Fruit fly (Drosophila melanogaster): Measurements from ENCODE around the gene CG5217.

The CG5217 gene

DNA sequence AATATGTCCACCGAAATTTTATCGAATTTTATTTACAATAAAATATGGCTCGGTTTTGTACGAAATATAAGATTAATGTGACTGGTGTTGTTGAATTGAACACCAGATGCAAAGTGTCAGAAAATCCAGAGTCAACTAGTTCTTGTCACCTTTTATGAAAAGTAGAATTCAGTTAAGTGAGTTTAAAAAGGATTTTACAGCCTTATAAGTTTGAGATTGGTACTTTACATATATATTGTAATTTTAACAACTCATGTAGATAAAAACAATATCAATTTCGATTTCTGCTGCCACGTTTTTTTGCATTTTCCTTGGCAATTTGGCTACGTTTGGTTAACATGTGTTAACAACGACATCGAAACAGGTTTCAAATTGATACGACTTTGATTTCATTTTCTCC, at the start of gene CG5217:
Gene CG5217, minus strand, starts transcription at position 101 of the 400 bp plus-strand sequence.
- TF ChIP-seq noc (tag; optimal IDR thresholded peaks at IDR 0.05): no peak

DNA sequence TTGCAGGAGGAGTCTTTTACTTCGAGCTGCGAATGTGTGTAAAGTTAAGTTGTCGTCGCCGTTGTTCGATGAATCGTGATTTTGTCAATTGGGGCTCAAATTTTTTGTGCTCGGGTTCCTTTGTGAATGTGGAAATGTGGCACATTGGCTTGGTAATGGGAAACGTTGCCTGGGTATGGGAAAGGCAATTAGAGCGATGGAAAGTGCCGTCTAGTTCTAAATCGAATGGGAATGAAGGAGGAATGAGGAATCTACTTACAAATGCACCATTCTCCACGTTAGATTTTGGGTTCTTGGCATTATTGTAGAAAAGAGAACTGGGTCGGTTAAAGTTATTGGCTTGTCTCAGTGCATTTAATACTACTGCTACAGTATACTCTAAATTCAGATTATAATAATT, 49.7 kb upstream of the CG5217 start, which contains the start of gene CG44174:
Gene CG44174, minus strand, starts transcription at position 101 of the 400 bp plus-strand sequence.
- TF ChIP-seq noc (tag; optimal IDR thresholded peaks at IDR 0.05): no peak

DNA sequence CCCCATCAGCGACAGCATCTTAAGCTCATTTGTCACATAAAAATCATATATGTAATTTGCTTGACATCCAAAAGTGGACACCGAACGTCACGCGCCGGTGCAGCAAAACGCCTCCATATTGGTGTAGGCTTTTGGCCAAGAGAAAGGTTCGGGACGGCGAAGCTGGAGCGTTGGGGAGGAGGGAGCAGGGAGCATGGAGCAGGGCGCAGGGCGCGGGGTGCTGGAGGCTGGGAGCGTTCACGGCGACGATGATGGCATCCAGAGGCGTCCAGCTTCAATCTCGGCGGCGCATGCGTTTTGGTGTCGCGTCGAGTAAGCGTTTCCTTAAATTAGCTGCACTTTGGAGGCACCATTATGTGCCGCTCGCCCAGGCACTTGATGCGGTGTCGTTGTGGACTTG, 45.9 kb upstream of the CG5217 start:
- TF ChIP-seq noc (tag; optimal IDR thresholded peaks at IDR 0.05): no peak

DNA sequence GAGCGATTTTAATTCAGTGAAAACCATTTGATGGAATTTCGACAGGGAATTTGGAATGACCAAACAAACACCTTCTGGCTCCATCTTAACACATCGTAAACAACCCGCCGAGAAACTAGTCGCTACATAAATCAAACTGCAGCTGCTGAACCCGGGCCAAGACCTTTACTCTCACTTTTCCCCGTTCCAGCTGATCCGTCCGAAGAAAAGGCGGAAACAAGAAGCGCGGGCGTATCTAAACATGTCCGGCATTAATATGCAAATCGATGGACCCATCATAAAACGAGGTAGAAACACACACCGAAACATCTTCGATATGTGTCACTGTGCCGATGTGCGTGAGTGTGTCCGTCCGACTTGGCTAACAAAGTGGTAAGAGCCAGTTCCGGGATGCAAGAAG, 45.0 kb upstream of the CG5217 start:
- no peak for TF ChIP-seq noc (tag; optimal IDR thresholded peaks at IDR 0.05)

DNA sequence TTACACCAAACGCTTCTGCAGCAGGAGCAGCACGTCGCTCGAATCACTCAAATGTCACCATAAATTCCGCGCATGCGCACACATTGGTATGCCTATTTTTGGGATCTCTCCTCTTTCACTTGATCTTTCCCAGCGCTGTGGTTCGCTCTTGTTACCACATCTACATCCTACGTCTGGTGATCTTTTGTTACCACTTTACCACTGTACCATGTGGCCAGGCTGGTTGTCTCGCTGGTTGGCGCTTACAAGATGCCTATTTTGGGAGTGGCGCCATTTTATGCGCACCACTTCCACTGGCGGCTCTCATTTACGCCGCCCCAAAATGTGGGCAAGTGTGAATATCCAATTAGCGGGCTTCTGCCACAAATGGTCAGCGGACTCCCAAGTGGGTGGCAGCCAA, 39.8 kb upstream of the CG5217 start:
- TF ChIP-seq noc (tag; optimal IDR thresholded peaks at IDR 0.05): no peak

DNA sequence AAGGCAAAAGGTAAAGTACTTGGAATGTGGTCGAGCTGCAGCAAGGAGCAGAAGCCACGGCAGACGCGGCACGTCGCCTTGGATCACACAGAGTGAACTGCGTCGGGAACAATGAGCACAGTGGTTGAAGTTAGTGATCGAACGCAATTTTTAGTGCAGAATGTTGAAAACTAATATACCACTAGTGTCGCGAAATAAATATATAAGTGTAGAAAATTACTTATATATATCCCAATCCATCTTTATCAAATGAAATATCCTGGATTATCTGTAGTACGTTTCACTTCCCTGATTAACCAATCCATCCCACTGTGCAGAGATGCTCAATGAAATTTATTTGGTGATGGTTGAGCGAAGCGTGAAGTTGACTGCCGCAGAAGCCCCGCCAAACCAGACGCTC, 38.6 kb upstream of the CG5217 start:
- no peak for TF ChIP-seq noc (tag; optimal IDR thresholded peaks at IDR 0.05)

DNA sequence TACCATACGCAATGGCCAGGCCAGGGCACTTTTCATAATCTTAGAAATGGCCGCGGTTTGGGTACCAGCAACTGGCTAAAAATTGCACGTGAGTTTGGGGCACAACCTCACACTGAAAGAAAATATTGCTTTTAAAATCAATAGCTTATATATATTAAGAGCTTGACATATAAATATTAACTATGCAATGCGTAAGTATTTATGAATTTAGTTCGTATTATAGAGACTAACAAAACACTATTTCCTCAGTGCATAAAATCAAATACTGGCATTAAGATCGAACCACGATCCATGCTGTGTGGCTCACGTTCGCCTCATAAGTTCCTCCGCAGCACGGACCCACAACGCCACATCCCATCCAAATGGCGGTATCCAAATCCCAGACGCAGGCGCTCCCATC, 35.6 kb upstream of the CG5217 start:
- TF ChIP-seq noc (tag; optimal IDR thresholded peaks at IDR 0.05): no peak

DNA sequence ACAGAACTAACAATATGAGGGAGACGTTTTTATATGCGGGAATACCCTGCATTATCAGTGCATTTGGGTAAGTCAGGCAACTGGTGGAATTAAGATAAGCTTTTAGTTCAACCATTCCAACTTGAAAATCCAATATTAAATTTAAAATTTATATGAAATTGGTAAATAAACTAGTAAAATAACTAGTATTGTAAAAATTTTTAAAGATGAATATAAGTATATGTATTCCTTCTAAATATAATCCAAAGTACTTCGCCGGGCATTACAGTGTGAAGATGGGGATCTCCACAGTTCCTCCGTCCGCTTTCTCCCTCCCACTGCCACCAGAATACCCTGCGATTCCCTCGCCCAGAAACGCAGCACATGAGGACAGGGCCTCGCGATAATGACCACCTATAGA, 34.9 kb upstream of the CG5217 start:
- TF ChIP-seq noc (tag; optimal IDR thresholded peaks at IDR 0.05): no peak

DNA sequence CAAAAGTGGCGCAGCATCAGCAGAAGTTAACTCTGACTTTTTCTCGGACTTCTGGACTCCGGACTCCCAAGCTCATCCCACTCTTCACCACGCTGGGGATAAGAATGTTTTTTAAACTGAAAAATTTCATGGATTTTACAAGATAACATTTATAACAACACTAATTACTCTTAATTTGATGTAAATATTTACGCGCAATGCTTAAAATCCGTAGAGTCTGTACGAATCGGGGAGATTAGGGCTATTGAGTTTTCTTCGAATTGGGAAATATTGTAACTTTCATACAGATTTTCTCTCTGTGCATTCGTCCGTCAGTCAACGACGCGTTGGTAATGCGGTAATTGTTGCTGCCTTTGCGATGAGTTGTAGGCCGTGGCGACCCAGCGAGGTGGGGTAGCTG, 34.3 kb upstream of the CG5217 start:
- TF ChIP-seq noc (tag; optimal IDR thresholded peaks at IDR 0.05): no peak

DNA sequence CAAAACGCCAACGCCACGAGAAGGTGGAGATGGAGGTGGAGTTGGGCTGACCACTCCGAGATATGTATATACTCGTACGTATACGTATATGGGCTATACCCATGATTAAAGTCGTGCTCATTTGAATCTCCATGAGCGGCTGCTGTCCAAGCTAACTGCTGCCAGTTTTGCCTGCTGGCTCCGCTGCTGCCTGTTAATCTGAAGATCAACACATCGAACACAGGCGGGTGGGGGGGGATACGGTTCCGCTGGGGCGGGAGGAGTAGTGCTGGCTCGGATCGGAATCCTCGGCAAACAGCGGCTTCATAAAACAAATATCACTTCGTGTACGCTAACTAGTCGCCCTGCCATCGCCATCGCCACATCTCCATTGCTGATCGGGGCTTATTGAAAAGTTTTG, 28.2 kb upstream of the CG5217 start:
- no peak for TF ChIP-seq noc (tag; optimal IDR thresholded peaks at IDR 0.05)

DNA sequence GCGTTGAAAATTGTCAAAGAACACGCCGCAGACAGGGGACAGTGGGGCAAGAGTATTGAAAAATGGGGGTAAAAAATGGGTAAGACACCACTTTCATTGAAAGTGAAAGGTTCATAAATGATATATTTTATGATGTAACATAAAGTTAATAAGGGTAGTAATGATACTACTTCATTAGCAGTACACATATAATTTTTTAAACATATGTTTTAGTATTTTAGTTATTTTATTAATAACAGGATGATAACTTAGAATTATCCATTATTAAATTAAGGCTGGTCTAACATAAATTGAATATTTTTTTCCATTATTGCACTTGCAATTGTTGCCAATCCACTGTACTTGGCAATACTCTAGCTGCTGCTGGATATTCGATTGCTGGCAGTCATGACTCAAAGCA, 26.1 kb upstream of the CG5217 start:
- TF ChIP-seq noc (tag; optimal IDR thresholded peaks at IDR 0.05): no peak

DNA sequence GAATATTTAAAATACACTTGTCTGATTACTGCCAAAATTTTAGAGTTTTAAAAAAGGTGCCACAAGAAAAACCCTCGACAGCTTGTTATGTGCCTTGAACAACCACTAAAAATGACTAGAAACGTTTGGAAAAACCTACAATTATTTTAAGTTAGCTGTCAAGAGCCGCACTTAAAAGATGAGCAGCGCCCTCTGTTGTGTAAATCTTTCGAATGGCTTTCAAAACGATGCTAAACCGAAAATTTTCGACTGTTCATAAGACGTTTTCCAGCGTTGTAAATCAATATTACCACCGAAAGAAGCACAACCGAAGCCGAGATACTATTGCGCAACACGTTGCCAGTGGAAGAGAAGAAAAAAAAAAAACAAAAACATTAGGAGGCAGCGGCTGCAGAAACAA, 23.2 kb upstream of the CG5217 start:
- TF ChIP-seq noc (tag; optimal IDR thresholded peaks at IDR 0.05): no peak

DNA sequence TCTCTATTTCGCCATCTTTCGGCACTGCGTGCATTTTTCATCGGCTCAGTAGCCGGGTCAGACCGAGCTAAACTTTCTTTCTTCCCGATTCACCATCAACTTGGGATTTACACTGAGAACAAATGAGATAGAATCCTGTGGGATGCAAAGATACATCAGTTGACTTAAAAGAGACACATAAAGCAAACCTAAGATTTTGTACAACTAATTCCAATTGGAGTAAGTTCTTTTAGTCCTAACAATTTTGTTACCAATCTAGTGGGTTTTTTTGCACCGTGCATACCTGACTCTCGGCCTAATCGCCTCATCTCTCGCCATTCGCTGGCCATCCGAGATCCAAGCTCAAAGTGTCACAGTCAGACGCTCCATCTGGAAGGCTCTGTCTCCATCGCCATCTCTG, 16.9 kb upstream of the CG5217 start:
- no peak for TF ChIP-seq noc (tag; optimal IDR thresholded peaks at IDR 0.05)

DNA sequence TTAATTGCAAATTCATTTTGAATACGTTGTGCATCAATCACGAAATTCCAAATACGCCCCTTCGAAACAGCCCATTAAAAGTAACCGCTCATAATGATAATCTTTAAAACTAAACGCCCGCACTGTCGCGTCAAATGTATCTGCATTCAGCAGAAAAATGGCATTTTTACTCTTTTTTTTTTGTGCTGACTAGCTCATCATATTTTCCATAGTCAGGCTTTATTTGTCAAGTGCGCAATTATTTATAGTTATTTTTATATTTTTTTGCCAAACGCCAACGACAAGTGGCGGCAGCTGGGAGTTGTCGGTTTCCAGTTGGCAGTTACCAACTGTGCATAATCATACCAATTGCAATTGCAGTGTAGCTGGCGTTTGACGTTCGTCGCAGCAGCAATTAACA, 8.5 kb upstream of the CG5217 start, which contains the start of gene CG14280:
Gene CG14280, plus strand, starts transcription at position 301 of the 400 bp plus-strand sequence.
- TF ChIP-seq noc (tag; optimal IDR thresholded peaks at IDR 0.05): no peak

DNA sequence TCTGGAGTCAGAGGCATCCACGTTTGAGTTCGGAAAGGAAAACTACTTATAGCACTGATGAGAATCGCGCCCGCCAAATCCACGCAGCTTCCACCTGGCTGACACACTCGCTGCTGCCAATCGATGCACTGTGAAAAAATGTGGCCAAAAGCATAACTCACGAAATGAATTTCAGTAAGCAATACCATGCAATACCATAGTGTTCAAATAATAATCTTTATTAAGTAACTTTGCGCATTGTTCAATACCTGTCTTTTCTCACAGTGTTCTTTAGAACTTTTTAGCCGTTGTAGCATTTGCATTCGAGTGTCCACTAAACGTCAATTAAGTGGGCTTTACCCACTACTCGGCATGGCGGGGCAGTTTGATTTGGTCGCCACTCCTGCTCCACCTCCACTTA, 7.3 kb upstream of the CG5217 start:
- no peak for TF ChIP-seq noc (tag; optimal IDR thresholded peaks at IDR 0.05)

DNA sequence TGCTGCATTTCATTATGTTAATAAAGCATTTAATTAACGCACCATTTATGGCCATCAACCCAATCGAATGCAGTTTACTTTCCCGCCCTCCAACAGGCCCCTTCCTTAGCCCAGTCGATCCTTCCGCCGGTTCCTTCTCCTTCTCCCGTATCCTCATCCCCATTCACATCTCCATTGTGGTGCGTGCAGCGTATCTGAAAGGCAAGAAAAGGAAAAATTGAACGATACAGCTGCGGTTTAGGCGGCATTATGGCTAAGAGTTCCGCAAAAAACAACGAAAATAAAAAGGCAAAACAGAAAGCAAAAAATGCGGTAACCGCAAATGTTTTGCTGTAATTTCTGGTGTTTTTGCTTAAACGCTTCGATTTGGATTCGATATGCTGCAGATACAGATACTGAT, 6.0 kb upstream of the CG5217 start:
- TF ChIP-seq noc (tag; optimal IDR thresholded peaks at IDR 0.05): no peak

DNA sequence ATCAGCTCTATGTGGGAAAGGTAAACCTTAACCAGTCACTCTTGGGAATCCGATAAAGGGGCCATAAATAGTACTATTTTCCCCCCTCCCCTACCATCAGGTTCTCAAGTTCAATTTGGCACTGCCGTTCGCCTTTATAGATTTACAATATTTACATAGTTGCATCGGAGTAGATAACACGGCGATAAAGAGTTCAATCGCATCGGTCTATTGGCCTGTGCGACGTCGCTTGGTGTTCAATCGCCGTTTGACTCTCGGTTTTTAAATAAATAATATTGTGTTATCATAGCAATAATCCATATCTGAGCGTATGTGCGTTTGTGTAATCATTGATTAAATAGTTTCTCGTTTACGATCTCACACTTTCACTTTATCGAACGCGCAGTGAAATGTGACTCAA, 2.1 kb upstream of the CG5217 start:
- TF ChIP-seq noc (tag; optimal IDR thresholded peaks at IDR 0.05): no peak

DNA sequence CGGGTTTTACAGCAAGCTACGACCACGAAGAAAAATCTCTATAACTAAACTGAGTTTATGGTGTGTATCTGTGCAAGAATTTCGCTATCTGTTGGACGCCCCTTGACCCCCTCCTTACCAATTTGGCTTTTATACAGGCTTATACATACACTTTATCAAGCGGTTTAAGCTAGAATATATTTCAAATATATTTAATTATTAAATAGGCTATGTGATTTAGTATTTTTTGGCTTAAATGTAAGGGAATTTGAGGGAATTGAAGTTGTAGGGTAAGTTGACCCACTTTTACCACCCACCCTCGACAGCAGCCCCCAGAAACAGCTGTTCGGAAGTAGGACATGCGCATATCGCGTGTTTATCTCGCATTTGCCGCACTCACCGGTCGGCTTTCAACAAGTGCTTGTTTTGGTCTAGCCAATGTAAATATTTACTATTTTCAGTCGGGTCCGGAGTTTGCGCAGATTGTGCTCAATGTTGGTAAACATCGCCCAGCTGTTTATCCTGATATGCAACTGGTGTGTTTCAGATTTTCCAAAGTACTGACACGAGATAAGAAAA, 1.8 kb downstream of the CG5217 start, which contains the start of gene unc79:
Gene unc79, minus strand, starts transcription at position 51 of the 558 bp plus-strand sequence.
- TF ChIP-seq noc (tag; optimal IDR thresholded peaks at IDR 0.05): no peak
